Worm (Caenorhabditis elegans) whole organism, L4/young adult: ENCODE measurements around the gene Y69E1A.3.
"Not testable (repeated sequence)": the region's sequence is repeated elsewhere in the genome, so short reads cannot be mapped to it uniquely, and the experiment has no call there.

Experiments
- W03F9.2 ChIP-seq: fragments of 150-350 bp; optimal IDR thresholded peaks from 2 replicates; lab custom pipeline; 2014; ENCODE audit warnings: missing biosample characterization, missing genetic modification characterization
- dao-5 ChIP-seq: sonication (generic microtip); optimal IDR thresholded peaks from 2 replicates; lab custom pipeline; 2016; ENCODE audit warnings: missing genotype, missing genetic modification characterization, moderate library complexity, missing compliant biosample characterization
- him-1 ChIP-seq: sonication (generic microtip); optimal IDR thresholded peaks from 2 replicates; lab custom pipeline; 2016; ENCODE audit warnings: missing genotype, missing genetic modification reagents, missing genetic modification characterization, missing compliant biosample characterization

The Y69E1A.3 gene

DNA sequence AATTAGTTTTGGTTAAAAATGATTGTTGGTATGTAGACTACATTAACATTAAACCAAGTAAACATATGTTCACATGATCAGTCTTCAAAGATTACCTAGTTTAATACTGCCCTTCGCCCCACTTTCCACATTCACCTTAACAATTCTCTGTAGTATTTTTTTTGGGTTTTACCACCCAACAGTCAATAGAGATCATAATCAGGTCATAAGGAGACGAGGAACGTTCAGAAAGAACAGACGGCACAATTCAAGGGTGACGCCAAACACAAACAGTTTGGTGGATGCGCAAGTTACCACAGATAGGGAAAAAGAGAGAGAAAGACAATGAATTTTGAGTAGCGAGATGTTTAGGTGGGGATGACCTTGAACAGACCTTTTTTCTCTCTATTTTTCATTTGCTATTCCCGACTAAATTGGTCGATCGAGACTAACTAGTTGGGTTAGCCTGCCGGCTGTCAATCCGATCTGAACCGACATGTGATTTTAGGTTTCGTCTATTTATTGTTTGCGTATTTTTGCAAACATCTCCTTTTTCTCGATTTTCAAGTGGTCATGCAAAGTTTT is 19.6 kb downstream of the Y69E1A.3 start:
- TF ChIP-seq W03F9.2 (tag; lab: Kevin White, UChicago), result no peak
- no peak for TF ChIP-seq him-1 (tag; lab: Kevin White, UChicago)
- no peak for TF ChIP-seq dao-5 (tag; lab: Kevin White, UChicago)

DNA sequence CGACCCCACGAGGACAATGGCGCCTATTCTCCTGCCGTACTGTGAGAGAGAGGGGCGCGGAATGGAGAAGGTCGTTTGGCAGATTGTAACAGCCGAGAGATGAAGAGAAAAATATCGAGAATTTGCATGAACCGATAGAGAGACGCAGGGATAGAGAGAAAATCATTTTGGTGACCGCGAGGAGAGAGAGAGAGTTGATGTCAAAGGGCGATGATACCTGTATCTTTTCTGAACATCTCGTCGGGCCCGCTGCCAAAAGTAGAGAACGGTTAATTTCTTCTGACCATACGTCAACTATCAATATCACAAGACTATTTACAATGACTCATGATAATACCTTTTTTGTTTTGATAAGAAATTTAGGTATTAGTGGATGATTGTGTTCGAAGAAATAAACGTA is 23.9 kb downstream of the Y69E1A.3 start:
- no peak for TF ChIP-seq W03F9.2 (tag; lab: Kevin White, UChicago)
- no peak for TF ChIP-seq him-1 (tag; lab: Kevin White, UChicago)
- no peak for TF ChIP-seq dao-5 (tag; lab: Kevin White, UChicago)

- TF ChIP-seq him-1 (tag; lab: Kevin White, UChicago) (no peak), W03F9.2 (tag; lab: Kevin White, UChicago) (no peak), dao-5 (tag; lab: Kevin White, UChicago) (no peak)
Measured at ce11 chrIV:10978641-10979040, 26.5 kb downstream of the Y69E1A.3 start.

- TF ChIP-seq dao-5 (tag; lab: Kevin White, UChicago) (no peak), W03F9.2 (tag; lab: Kevin White, UChicago) (no peak), him-1 (tag; lab: Kevin White, UChicago) (no peak)
Measured at ce11 chrIV:10979689-10980088, 27.6 kb downstream of the Y69E1A.3 start.

DNA sequence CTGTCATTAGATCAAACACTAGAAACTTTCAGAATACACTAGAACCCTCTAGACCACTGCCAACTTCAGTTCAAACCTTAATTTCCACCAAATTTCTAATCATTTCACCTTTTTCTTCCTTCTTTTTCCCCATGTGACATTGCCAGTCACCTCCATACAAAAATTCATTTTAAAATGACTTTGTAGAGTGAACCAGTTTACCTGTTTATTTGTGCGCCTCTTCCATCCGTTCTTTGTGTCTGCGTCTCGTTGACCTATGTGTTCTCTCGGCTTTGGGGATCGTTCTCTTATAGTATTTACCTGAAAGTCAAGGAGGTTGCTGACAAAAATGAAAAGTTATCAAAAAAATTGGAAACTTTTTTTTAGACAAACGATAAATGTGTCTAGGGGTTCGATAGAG is 28.5 kb downstream of the Y69E1A.3 start:
- TF ChIP-seq W03F9.2 (tag; lab: Kevin White, UChicago) (no peak), him-1 (tag; lab: Kevin White, UChicago) (no peak), dao-5 (tag; lab: Kevin White, UChicago) (no peak)

- TF ChIP-seq dao-5 (tag; lab: Kevin White, UChicago), result no peak
- no peak for TF ChIP-seq him-1 (tag; lab: Kevin White, UChicago)
- TF ChIP-seq W03F9.2 (tag; lab: Kevin White, UChicago), result no peak
Measured at ce11 chrIV:10981761-10982160, 29.7 kb downstream of the Y69E1A.3 start, which contains the start of gene Y43E12A.2. Gene Y43E12A.2 (plus strand): TSS chrIV:10982061.

DNA sequence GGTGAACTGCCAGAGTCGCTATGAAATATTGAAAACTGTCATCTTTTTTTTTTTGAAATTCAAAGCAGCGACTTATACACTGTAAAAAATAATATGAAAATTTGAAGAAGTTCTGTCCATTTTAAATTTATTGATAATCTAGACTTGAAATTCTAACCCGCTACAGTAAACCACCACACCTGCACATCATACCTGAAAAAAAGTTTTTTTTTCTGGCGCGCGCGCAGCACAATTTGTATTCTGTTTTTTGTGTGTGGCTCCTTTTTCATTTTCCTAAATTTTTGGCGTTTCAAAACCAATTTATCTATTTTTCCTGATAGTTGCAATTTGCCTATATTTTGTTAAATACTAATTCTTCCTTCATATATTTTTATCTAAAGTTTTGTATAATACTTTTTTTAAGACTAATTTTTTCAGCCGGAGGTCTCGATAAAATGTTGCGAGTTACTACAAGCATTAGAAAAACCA is 33.5 kb downstream of the Y69E1A.3 start, which contains the start of gene cyb-2.1:
cyb-2.1 (plus strand) TSS at position 418 of the 468 bp plus-strand sequence.
- no peak for TF ChIP-seq dao-5 (tag; lab: Kevin White, UChicago)
- no peak for TF ChIP-seq W03F9.2 (tag; lab: Kevin White, UChicago)
- TF ChIP-seq him-1 (tag; lab: Kevin White, UChicago), result no peak

DNA sequence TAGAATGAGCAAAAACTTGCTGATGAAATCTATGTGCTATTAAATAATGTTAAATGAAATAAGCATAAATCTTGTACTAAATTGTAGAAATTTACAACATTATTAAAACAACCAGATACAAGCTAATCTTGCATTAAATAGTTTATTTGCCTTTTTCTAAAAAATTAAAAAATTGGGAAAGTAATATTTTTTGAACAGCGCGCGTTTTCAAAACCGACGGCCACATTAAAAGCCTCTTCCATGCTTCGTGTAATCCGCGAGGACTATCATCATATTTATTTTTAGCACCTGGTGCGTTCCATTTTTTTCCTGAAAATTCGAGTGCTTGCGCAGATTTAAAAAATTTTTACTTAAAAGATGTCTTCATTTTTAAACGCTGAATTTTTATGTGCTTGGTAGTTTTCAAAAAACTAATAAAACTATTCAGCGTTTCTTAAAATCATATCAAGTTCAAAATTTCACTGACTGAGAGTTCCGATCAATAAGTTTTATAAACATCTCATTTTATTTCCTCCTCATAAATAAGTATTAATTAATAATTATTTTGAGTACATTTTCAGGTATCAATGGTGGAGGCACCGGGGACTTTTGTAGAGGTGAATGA is 35.3 kb downstream of the Y69E1A.3 start, which contains the start of gene Y43E12A.3:
Y43E12A.3 (plus strand) TSS at position 554 of the 604 bp plus-strand sequence.
- TF ChIP-seq W03F9.2, him-1, dao-5 (tag; lab: Kevin White, UChicago): not testable (repeated sequence)

DNA sequence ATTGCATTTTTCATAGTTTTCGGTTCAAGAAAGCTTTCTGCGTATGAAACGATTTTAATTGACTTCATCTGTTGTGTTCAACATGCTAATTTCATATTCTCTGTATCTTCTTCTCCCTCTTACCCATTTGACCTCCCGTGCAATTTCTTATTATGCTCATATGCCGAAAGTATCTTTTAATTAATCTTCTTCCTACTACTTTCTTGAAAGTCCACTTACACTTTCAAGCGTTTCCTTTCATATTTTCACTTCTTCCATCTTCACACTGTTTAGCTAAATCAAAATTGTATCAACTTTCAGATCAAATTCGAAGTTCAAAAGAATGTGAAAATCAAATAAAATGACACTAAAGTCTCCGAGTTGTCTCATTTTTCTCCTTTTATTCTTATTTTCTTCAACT is 38.6 kb downstream of the Y69E1A.3 start, which contains the start of gene F13H10.5:
F13H10.5 (plus strand) TSS at position 301 of the 400 bp plus-strand sequence.
- TF ChIP-seq him-1 (tag; lab: Kevin White, UChicago), result no peak
- no peak for TF ChIP-seq dao-5 (tag; lab: Kevin White, UChicago)
- TF ChIP-seq W03F9.2 (tag; lab: Kevin White, UChicago), result no peak

ce11 chrIV:11001614-11002013 is 49.5 kb downstream of the Y69E1A.3 start, which contains the start of gene F13H10.9:
Gene F13H10.9 (plus strand): TSS chrIV:11001914.
- TF ChIP-seq him-1 (tag; lab: Kevin White, UChicago) (no peak), W03F9.2 (tag; lab: Kevin White, UChicago) (no peak), dao-5 (tag; lab: Kevin White, UChicago) (no peak)

- no peak for TF ChIP-seq W03F9.2 (tag; lab: Kevin White, UChicago)
- TF ChIP-seq him-1 (tag; lab: Kevin White, UChicago), result no peak
- no peak for TF ChIP-seq dao-5 (tag; lab: Kevin White, UChicago)
Measured at ce11 chrIV:11004273-11004672, 52.2 kb downstream of the Y69E1A.3 start, which contains the start of gene F13H10.1. Gene F13H10.1 (plus strand): TSS chrIV:11004573.
